Fruit fly (Drosophila melanogaster) whole organism, adult: ENCODE results near the gene NT1.
A peak's percentile ranks its signal among the peaks of the same experiment; 100 is the strongest.

ENCODE experiments used
- CG12768 ChIP-seq: fragments of 200-800 bp; sonication (Bioruptor generic); optimal IDR thresholded peaks from 2 replicates; lab custom pipeline; 2017; ENCODE audit warnings: missing biosample characterization, missing genetic modification characterization, mild to moderate bottlenecking, moderate library complexity, missing genetic modification reagents
- CG14711 ChIP-seq: fragments of 200-800 bp; sonication (Bioruptor generic); optimal IDR thresholded peaks from 2 replicates; lab custom pipeline; 2018; ENCODE audit warnings: missing biosample characterization, mild to moderate bottlenecking, missing genetic modification characterization, moderate library complexity
- CG1620 ChIP-seq: fragments of 200-800 bp; sonication (Bioruptor generic); optimal IDR thresholded peaks from 2 replicates; lab custom pipeline; 2016; ENCODE audit warnings: missing biosample characterization, missing genetic modification characterization
- CG5204 ChIP-seq: fragments of 200-800 bp; sonication (Bioruptor generic); optimal IDR thresholded peaks from 2 replicates; lab custom pipeline; 2016; ENCODE audit warnings: missing biosample characterization, missing genetic modification characterization
- CG7101 ChIP-seq: fragments of 200-800 bp; sonication (Bioruptor generic); optimal IDR thresholded peaks from 2 replicates; lab custom pipeline; 2018; ENCODE audit warnings: missing biosample characterization, mild to moderate bottlenecking, missing genetic modification characterization, moderate library complexity
- Crg-1 ChIP-seq: fragments of 200-800 bp; sonication (Bioruptor generic); optimal IDR thresholded peaks from 2 replicates; lab custom pipeline; 2016; ENCODE audit warnings: missing biosample characterization, missing genetic modification characterization
- Hr96 ChIP-seq: fragments of 200-800 bp; sonication (Bioruptor generic); optimal IDR thresholded peaks from 2 replicates; lab custom pipeline; 2016; ENCODE audit warnings: missing biosample characterization, missing genetic modification characterization
- Mnt ChIP-seq: fragments of 200-800 bp; sonication (Bioruptor generic); optimal IDR thresholded peaks from 2 replicates; lab custom pipeline; 2016; ENCODE audit warnings: missing biosample characterization, mild to moderate bottlenecking, missing genetic modification characterization
- cic ChIP-seq: fragments of 200-800 bp; sonication (Bioruptor generic); optimal IDR thresholded peaks from 2 replicates; lab custom pipeline; 2017; ENCODE audit warnings: missing biosample characterization, mild to moderate bottlenecking, missing genetic modification characterization, moderate library complexity
- ovo ChIP-seq: fragments of 200-800 bp; sonication (Bioruptor generic); optimal IDR thresholded peaks from 2 replicates; lab custom pipeline; 2016; ENCODE audit warnings: missing biosample characterization, missing genetic modification characterization
- pad ChIP-seq: fragments of 200-800 bp; sonication (Bioruptor generic); optimal IDR thresholded peaks from 3 replicates; lab custom pipeline; 2017; ENCODE audit warnings: missing biosample characterization, missing genetic modification characterization, mild to moderate bottlenecking, moderate library complexity, missing genetic modification reagents
- tj ChIP-seq: fragments of 200-800 bp; sonication (Bioruptor generic); optimal IDR thresholded peaks from 3 replicates; lab custom pipeline; 2017; ENCODE audit warnings: missing biosample characterization, mild to moderate bottlenecking, missing genetic modification characterization, moderate library complexity

DNA sequence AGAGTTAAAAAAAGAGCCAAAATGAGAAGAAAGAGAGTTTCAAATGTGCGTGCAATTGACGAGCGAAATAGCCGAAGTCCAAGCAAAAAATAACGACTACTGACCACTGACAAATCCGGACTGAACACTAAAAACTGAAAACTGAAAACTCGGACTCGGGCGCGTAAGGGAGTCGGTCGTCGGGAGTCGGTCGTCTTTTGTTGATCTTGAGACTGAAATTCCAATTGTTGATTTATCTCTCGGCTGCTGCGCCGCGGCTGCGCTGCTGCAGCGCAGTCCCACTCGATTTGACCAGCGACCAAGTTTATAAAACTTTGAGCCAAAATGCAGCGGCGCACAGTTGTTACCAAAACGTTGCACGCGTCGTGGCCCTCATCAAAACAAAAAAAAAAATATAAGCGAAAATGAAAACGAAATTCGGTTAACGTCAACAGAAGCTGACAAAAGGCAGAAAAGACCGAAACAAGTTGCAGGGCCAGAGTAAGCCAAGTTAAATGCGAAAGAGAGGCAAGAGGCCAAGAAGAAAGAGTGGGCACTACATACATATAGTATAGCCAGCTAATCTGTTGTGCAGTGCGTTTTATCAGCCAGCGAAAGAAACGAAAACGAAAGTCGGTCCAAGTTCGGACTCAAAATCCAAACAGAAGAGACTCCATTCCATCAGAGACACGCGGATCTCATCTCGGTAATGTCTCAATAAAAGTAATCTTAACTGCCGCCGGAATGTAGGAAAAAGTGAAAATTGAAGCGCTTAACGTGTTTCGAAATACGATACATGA lies 24.8 kb upstream of the NT1 start, which contains the start of gene CG11353:
- no peak for TF ChIP-seq Crg-1 (GFP tag; lab: Kevin White, UChicago)
- no peak for TF ChIP-seq Hr96 (GFP tag; lab: Kevin White, UChicago)
- no peak for TF ChIP-seq CG12768 (GFP tag; lab: Kevin White, UChicago)
- no peak for TF ChIP-seq CG14711 (tag; lab: Kevin White, UChicago)
- no peak for TF ChIP-seq cic (GFP tag; lab: Kevin White, UChicago)
- TF ChIP-seq CG5204: no peak
- no peak for TF ChIP-seq CG1620
- TF ChIP-seq CG7101 (tag; lab: Kevin White, UChicago): no peak
- no peak for TF ChIP-seq Mnt (GFP tag; lab: Kevin White, UChicago)
- TF ChIP-seq tj: peak; percentile 30
- no peak for TF ChIP-seq ovo (GFP tag; lab: Kevin White, UChicago)
- no peak for TF ChIP-seq pad (GFP tag; lab: Kevin White, UChicago)
